Worm (Caenorhabditis elegans): Measurements from ENCODE around the gene nspc-20.
"Not testable (repeated sequence)": the region's sequence is repeated elsewhere in the genome, so short reads cannot be mapped to it uniquely, and the experiment has no call there.

Gene nspc-20

DNA sequence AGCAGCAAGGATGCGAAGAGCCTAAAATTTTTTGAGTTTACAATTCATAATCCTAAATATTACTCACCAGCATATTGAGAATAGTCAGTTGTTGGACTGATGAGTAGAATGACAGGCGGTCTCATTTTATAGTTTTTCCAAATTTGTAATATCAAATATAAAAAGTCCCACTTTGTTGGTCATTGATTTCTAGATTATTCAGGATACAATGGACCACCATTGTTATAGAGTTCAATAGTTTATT, 5.0 kb downstream of the nspc-20 start, which contains the start of gene nspc-17:
Gene nspc-17 (minus strand): TSS at position 101 of the 244 bp plus-strand sequence.
- not testable (repeated sequence) for TF ChIP-seq klf-2 (GFP tag; conservative IDR thresholded peaks at IDR 0.05); T22C8.4 (GFP tag; IDR thresholded peaks at IDR 0.05); med-1 (GFP tag; optimal IDR thresholded peaks at IDR 0.05; ENCODE audit: insufficient read depth)

ce11 chrX:14523275-14523674, 6.7 kb downstream of the nspc-20 start, which contains the start of gene nspc-16:
Gene nspc-16 (plus strand): TSS chrX:14523575.
- TF ChIP-seq klf-2 (GFP tag; conservative IDR thresholded peaks at IDR 0.05) (no peak), med-1 (GFP tag; optimal IDR thresholded peaks at IDR 0.05; ENCODE audit: insufficient read depth) (no peak), T22C8.4 (GFP tag; IDR thresholded peaks at IDR 0.05) (no peak), cog-1 (tag; optimal IDR thresholded peaks at IDR 0.05) (no peak), flt-1 (GFP tag; IDR thresholded peaks at IDR 0.05) (no peak), ztf-23 (GFP tag; IDR thresholded peaks at IDR 0.05) (no peak), tab-1 (GFP tag; IDR thresholded peaks at IDR 0.05) (no peak), ref-1 (GFP tag; conservative IDR thresholded peaks at IDR 0.05) (no peak)

- TF ChIP-seq T22C8.4 (GFP tag; IDR thresholded peaks at IDR 0.05), result no peak
- no peak for TF ChIP-seq klf-2 (GFP tag; conservative IDR thresholded peaks at IDR 0.05)
- no peak for TF ChIP-seq cog-1 (tag; optimal IDR thresholded peaks at IDR 0.05)
- no peak for TF ChIP-seq med-1 (GFP tag; optimal IDR thresholded peaks at IDR 0.05; ENCODE audit: insufficient read depth)
- no peak for TF ChIP-seq flt-1 (GFP tag; IDR thresholded peaks at IDR 0.05)
- TF ChIP-seq ztf-23 (GFP tag; IDR thresholded peaks at IDR 0.05), result no peak
- TF ChIP-seq tab-1 (GFP tag; IDR thresholded peaks at IDR 0.05), result no peak
- no peak for TF ChIP-seq ztf-29 (GFP tag; IDR thresholded peaks at IDR 0.05)
- TF ChIP-seq ref-1 (GFP tag; conservative IDR thresholded peaks at IDR 0.05), result no peak
These were observed 9.5 kb downstream of the nspc-20 start, which contains the start of gene D1025.1 for ce11 chrX:14520463-14520862. Gene D1025.1 (plus strand): TSS chrX:14520763.

DNA sequence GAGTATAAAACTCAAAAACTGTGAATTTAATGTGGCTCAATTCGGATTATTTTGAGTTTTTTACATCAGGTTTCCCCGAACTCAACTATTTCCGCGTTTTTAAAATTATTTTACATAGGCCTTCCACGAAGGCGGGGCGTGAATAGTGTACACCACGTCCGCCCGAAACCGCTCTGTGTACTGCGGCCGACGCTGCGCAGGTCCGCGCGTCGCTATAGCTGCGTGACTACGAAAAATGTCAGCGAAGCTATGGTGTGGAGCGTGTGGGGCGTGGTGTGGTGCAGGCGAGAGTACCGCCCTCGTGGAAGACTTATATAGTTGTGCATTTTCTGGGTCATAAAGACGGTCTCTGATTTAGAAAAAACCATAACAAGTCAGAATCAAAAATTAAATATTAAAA, 12.2 kb downstream of the nspc-20 start:
- TF ChIP-seq ztf-29 (GFP tag; IDR thresholded peaks at IDR 0.05) (no peak), klf-2 (GFP tag; conservative IDR thresholded peaks at IDR 0.05) (no peak)

ce11 chrX:14516560-14516959, 13.4 kb downstream of the nspc-20 start, which contains the start of gene D1025.10:
Gene D1025.10 (plus strand): TSS chrX:14516860.
- no peak for TF ChIP-seq klf-2 (GFP tag; conservative IDR thresholded peaks at IDR 0.05)
- TF ChIP-seq flt-1 (GFP tag; IDR thresholded peaks at IDR 0.05), result no peak

DNA sequence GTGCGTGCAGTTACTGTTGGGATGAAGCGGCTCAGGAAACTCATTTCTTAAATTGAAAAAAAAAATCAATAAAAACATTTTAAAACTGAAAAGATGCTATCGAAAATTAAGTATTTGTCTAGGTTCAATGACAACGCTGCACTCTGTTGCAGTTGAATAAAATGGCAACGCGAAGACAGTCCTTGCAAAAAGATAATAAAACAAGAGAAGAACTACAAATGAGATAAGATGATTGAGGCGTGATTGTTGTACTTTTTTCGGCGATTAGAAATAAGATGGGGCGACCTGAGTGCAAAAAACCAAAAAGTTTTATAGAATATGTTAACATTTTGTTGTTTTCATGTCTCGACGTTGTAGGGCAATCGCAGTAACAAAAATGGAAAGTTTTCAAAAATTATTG, 15.0 kb downstream of the nspc-20 start, which contains the start of gene gcsh-1:
Gene gcsh-1 (minus strand): TSS at position 46 of the 400 bp plus-strand sequence.
- no peak for TF ChIP-seq ztf-23 (GFP tag; IDR thresholded peaks at IDR 0.05)
- TF ChIP-seq T22C8.4 (GFP tag; IDR thresholded peaks at IDR 0.05), result no peak
- no peak for TF ChIP-seq cog-1 (tag; optimal IDR thresholded peaks at IDR 0.05)
- no peak for TF ChIP-seq ref-1 (GFP tag; conservative IDR thresholded peaks at IDR 0.05)
- no peak for TF ChIP-seq klf-2 (GFP tag; conservative IDR thresholded peaks at IDR 0.05)

ce11 chrX:14513462-14513861, 16.5 kb downstream of the nspc-20 start:
- TF ChIP-seq klf-2 (GFP tag; conservative IDR thresholded peaks at IDR 0.05), result no peak
- no peak for TF ChIP-seq flt-1 (GFP tag; IDR thresholded peaks at IDR 0.05)
- TF ChIP-seq ztf-23 (GFP tag; IDR thresholded peaks at IDR 0.05), result no peak
- TF ChIP-seq tab-1 (GFP tag; IDR thresholded peaks at IDR 0.05), result no peak
- TF ChIP-seq T22C8.4 (GFP tag; IDR thresholded peaks at IDR 0.05), result peak; percentile 54; the same call in 1 of the 2 replicates
- TF ChIP-seq cog-1 (tag; optimal IDR thresholded peaks at IDR 0.05), result no peak

DNA sequence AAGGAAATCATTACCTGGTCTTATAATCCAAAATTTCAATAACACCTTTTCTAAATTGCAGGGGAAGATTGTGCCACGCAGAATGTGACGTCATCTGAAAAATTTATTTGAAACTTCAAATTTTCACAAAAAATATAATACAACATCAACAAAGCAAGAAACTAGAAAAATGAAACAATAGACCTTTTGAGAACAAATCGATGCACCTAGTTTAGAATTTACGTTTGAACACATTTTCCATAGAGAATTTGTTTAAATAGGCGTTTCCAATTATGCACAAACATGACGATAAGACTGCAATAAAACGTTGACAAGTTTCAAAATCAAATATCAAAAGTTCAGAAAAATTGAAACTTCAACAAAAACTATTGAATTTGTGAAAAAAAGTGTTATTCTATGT, 17.2 kb downstream of the nspc-20 start, which contains the start of gene fbxa-141:
Gene fbxa-141 (minus strand): TSS at position 101 of the 400 bp plus-strand sequence.
- TF ChIP-seq med-1 (GFP tag; optimal IDR thresholded peaks at IDR 0.05; ENCODE audit: insufficient read depth) (no peak), ref-1 (GFP tag; conservative IDR thresholded peaks at IDR 0.05) (no peak), klf-2 (GFP tag; conservative IDR thresholded peaks at IDR 0.05) (no peak), T22C8.4 (GFP tag; IDR thresholded peaks at IDR 0.05) (no peak), ztf-29 (GFP tag; IDR thresholded peaks at IDR 0.05) (no peak), flt-1 (GFP tag; IDR thresholded peaks at IDR 0.05) (no peak), tab-1 (GFP tag; IDR thresholded peaks at IDR 0.05) (no peak), ztf-23 (GFP tag; IDR thresholded peaks at IDR 0.05) (no peak), cog-1 (tag; optimal IDR thresholded peaks at IDR 0.05) (no peak)

ce11 chrX:14510358-14510757, 19.6 kb downstream of the nspc-20 start:
- TF ChIP-seq med-1 (GFP tag; optimal IDR thresholded peaks at IDR 0.05; ENCODE audit: insufficient read depth), result no peak
- TF ChIP-seq cog-1 (tag; optimal IDR thresholded peaks at IDR 0.05), result no peak
- no peak for TF ChIP-seq ref-1 (GFP tag; conservative IDR thresholded peaks at IDR 0.05)
- no peak for TF ChIP-seq klf-2 (GFP tag; conservative IDR thresholded peaks at IDR 0.05)
- TF ChIP-seq T22C8.4 (GFP tag; IDR thresholded peaks at IDR 0.05), result no peak
- TF ChIP-seq tab-1 (GFP tag; IDR thresholded peaks at IDR 0.05), result no peak
- TF ChIP-seq ztf-29 (GFP tag; IDR thresholded peaks at IDR 0.05), result no peak
- TF ChIP-seq ztf-23 (GFP tag; IDR thresholded peaks at IDR 0.05), result no peak
- no peak for TF ChIP-seq flt-1 (GFP tag; IDR thresholded peaks at IDR 0.05)

DNA sequence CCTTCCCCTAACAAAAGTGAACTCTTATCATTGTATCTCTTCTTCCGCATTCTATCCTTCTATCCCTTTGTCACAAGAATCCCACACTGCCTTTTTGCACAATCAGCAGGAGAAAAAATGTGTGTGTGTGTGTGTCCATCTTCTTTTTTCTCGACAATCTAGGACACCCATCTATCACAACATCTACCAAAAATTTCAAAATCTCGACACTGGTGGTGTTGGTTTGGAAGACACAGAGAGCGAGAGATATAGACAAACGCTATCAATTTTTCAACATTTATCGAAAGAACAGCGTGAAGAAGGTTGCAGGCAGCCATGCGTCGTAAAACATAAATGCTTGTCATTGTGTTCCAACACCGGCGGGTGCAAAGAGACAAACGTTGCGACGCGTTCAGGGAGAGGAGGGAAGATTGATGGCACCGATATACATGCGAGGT, 21.2 kb downstream of the nspc-20 start:
- no peak for TF ChIP-seq cog-1 (tag; optimal IDR thresholded peaks at IDR 0.05)
- no peak for TF ChIP-seq ztf-29 (GFP tag; IDR thresholded peaks at IDR 0.05)
- TF ChIP-seq klf-2 (GFP tag; conservative IDR thresholded peaks at IDR 0.05), result no peak
- no peak for TF ChIP-seq ref-1 (GFP tag; conservative IDR thresholded peaks at IDR 0.05)
- no peak for TF ChIP-seq T22C8.4 (GFP tag; IDR thresholded peaks at IDR 0.05)
- no peak for TF ChIP-seq med-1 (GFP tag; optimal IDR thresholded peaks at IDR 0.05; ENCODE audit: insufficient read depth)
- no peak for TF ChIP-seq tab-1 (GFP tag; IDR thresholded peaks at IDR 0.05)

ce11 chrX:14507992-14508391, 22.0 kb downstream of the nspc-20 start:
- TF ChIP-seq med-1 (GFP tag; optimal IDR thresholded peaks at IDR 0.05; ENCODE audit: insufficient read depth), result no peak
- no peak for TF ChIP-seq tab-1 (GFP tag; IDR thresholded peaks at IDR 0.05)
- no peak for TF ChIP-seq ref-1 (GFP tag; conservative IDR thresholded peaks at IDR 0.05)
- TF ChIP-seq klf-2 (GFP tag; conservative IDR thresholded peaks at IDR 0.05), result no peak
- no peak for TF ChIP-seq T22C8.4 (GFP tag; IDR thresholded peaks at IDR 0.05)
- TF ChIP-seq ztf-23 (GFP tag; IDR thresholded peaks at IDR 0.05), result no peak
- TF ChIP-seq flt-1 (GFP tag; IDR thresholded peaks at IDR 0.05), result no peak
- no peak for TF ChIP-seq ztf-29 (GFP tag; IDR thresholded peaks at IDR 0.05)
- no peak for TF ChIP-seq cog-1 (tag; optimal IDR thresholded peaks at IDR 0.05)
